Worm (Caenorhabditis elegans) whole organism, L2 larva: ENCODE measurements around the gene cut-1.

ENCODE experiments used
- aly-2 ChIP-seq: fragments of 150-350 bp; optimal IDR thresholded peaks from 2 replicates; lab custom pipeline; 2014; ENCODE audit warnings: missing biosample characterization, missing genetic modification characterization
- ceh-16 ChIP-seq: fragments of 150-350 bp; optimal IDR thresholded peaks from 2 replicates; lab custom pipeline; 2014; ENCODE audit warnings: missing biosample characterization, missing genetic modification characterization
- elt-3 ChIP-seq: sonication (generic microtip); optimal IDR thresholded peaks from 2 replicates; lab custom pipeline; 2017; ENCODE audit warnings: missing biosample characterization, missing genetic modification characterization
- lin-13 ChIP-seq: fragments of 150-350 bp; optimal IDR thresholded peaks from 2 replicates; lab custom pipeline; 2014; ENCODE audit warnings: missing biosample characterization, missing genetic modification reagents, missing genetic modification characterization
- lin-39 ChIP-seq: fragments of 150-350 bp; optimal IDR thresholded peaks from 2 replicates; lab custom pipeline; 2014; ENCODE audit warnings: missing biosample characterization, missing genetic modification reagents, missing genetic modification characterization
- lsy-2 ChIP-seq, 2 experiments: fragments of 150-350 bp in 1 of 2; sonication (generic microtip) in 1 of 2; optimal IDR thresholded peaks; 2 replicates each; lab custom pipeline; 2014 to 2017; ENCODE audit warnings: missing biosample characterization in 2 of 2, missing genetic modification characterization in 2 of 2
- mdl-1 ChIP-seq, 2 experiments: fragments of 150-350 bp in 1 of 2; sonication (generic microtip) in 1 of 2; optimal IDR thresholded peaks; 2 replicates each; lab custom pipeline; 2017; ENCODE audit warnings: missing biosample characterization in 2 of 2, missing genetic modification characterization in 2 of 2
- nhr-10 ChIP-seq: sonication (generic microtip); optimal IDR thresholded peaks from 2 replicates; lab custom pipeline; 2017; ENCODE audit warnings: missing biosample characterization, missing genetic modification characterization
- nhr-12 ChIP-seq: fragments of 150-350 bp; optimal IDR thresholded peaks from 2 replicates; lab custom pipeline; 2014; ENCODE audit warnings: missing biosample characterization, missing genetic modification characterization
- nhr-77 ChIP-seq: fragments of 150-350 bp; optimal IDR thresholded peaks from 2 replicates; lab custom pipeline; 2014; ENCODE audit warnings: missing biosample characterization, missing genetic modification characterization
- zag-1 ChIP-seq: fragments of 150-350 bp; optimal IDR thresholded peaks from 2 replicates; lab custom pipeline; 2014; ENCODE audit warnings: missing biosample characterization, missing genetic modification characterization
- ztf-11 ChIP-seq: sonication (generic microtip); optimal IDR thresholded peaks from 2 replicates; lab custom pipeline; 2017; ENCODE audit warnings: missing biosample characterization, missing genetic modification characterization
- ztf-4 ChIP-seq: fragments of 150-350 bp; optimal IDR thresholded peaks from 2 replicates; lab custom pipeline; 2014; ENCODE audit warnings: missing biosample characterization, missing genetic modification characterization

DNA sequence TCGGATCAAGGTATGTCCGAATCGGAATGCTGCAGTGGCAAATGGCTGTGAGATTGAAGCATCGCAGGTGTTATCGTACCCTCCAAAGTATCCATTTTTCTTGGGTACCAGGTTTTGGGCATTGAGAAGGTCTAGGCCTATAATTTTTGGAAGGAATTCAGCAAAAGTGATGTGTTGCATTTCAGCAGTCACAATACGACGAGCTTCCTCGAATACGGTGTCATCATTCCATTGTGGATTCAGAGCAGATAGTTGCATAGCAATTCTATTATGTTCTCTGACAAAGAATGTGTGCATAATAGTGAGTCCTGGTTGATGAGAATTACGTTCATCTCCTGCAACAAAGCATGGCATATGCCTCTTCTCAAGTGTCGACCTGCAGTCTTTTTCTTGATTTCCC lies 26.0 kb upstream of the cut-1 start:
- TF ChIP-seq mdl-1 (tag; optimal IDR thresholded peaks at IDR 0.05; lab: Kevin White, UChicago) (no peak), aly-2 (tag; lab: Kevin White, UChicago) (no peak), ztf-4 (tag; lab: Kevin White, UChicago) (no peak), elt-3 (tag; lab: Kevin White, UChicago) (no peak), ceh-16 (tag; lab: Kevin White, UChicago) (no peak), nhr-12 (no peak), nhr-77 (tag; lab: Kevin White, UChicago) (no peak), lsy-2 (tag; optimal IDR thresholded peaks at IDR 0.05; lab: Kevin White, UChicago) (no peak), lin-39 (tag; lab: Kevin White, UChicago) (no peak), nhr-10 (no peak), zag-1 (tag; lab: Kevin White, UChicago) (no peak), ztf-11 (tag; lab: Kevin White, UChicago) (no peak), lin-13 (GFP tag; lab: Kevin White, UChicago) (no peak)
